Worm (Caenorhabditis elegans): ENCODE measurements around the gene E02H1.1.

DNA sequence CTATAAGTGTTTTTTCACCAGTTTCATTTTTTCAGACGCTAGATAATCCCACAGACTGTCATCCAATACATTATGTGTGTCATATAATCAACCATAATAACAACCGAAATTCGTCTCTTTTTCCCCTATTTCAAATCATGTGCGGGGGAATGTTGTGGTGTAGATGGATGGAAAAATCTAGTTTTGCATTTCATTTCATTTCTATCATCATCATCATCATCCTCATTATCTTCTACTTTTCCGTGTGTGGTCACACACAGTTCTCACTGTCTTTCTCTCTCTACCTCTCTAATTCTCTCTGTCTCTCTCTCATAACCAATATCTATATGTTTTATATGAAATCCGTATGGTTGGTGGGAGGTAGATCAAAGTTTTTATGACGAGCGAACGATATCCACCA lies 17.6 kb downstream of the E02H1.1 start:
- TF ChIP-seq ceh-82 (tag; optimal IDR thresholded peaks at IDR 0.05) = no peak
- TF ChIP-seq ceh-16 (tag; optimal IDR thresholded peaks at IDR 0.05) = no peak
- TF ChIP-seq ama-1 (optimal IDR thresholded peaks at IDR 0.05) = no peak
- TF ChIP-seq nhr-77 (tag; optimal IDR thresholded peaks at IDR 0.05) = no peak
- no peak for TF ChIP-seq egl-27 (tag; optimal IDR thresholded peaks at IDR 0.05)
- TF ChIP-seq fkh-10 (GFP tag; optimal IDR thresholded peaks at IDR 0.05) = no peak
- no peak for TF ChIP-seq nhr-237 (tag; optimal IDR thresholded peaks at IDR 0.05)
- no peak for TF ChIP-seq elt-3 (tag; optimal IDR thresholded peaks at IDR 0.05)
- TF ChIP-seq pha-4 (tag; optimal IDR thresholded peaks at IDR 0.05) = no peak
- no peak for TF ChIP-seq unc-39 (tag; optimal IDR thresholded peaks at IDR 0.05)
